Fruit fly (Drosophila melanogaster) whole organism, embryonic: ENCODE measurements around the gene Polr3H.

Experiments used
- CG1024 ChIP-seq: fragments of 200-800 bp; sonication (Bioruptor generic); IDR thresholded peaks from 2 replicates; pipeline ENCODE4 v1.3.6; 2022; ENCODE audit warnings: missing biosample characterization, missing genetic modification characterization
- CG11085 ChIP-seq: fragments of 200-800 bp; sonication (Bioruptor generic); IDR thresholded peaks from 2 replicates; pipeline ENCODE4 v1.3.6; 2022; ENCODE audit warnings: missing biosample characterization, missing genetic modification characterization
- CG12104 ChIP-seq: fragments of 200-800 bp; sonication (Bioruptor generic); optimal IDR thresholded peaks from 3 replicates; lab custom pipeline; 2016; ENCODE audit warnings: missing biosample characterization, missing genetic modification characterization
- CG12659 ChIP-seq: fragments of 200-800 bp; sonication (Bioruptor generic); optimal IDR thresholded peaks from 3 replicates; lab custom pipeline; 2017; ENCODE audit warnings: mild to moderate bottlenecking, missing biosample characterization, missing genetic modification reagents, missing genetic modification characterization
- CG14667 ChIP-seq: fragments of 200-800 bp; sonication (Bioruptor generic); IDR thresholded peaks from 2 replicates; pipeline ENCODE4 v1.3.6; 2022; ENCODE audit warnings: missing biosample characterization, missing genetic modification characterization
- CG1529 ChIP-seq: fragments of 200-800 bp; sonication (Bioruptor generic); optimal IDR thresholded peaks from 3 replicates; lab custom pipeline; 2018; ENCODE audit warnings: missing biosample characterization, missing genetic modification characterization
- CG16815 ChIP-seq: fragments of 200-800 bp; sonication (Bioruptor generic); optimal IDR thresholded peaks from 3 replicates; lab custom pipeline; 2017; ENCODE audit warnings: missing biosample characterization, mild to moderate bottlenecking, missing genetic modification characterization
- CG17359 ChIP-seq: fragments of 200-800 bp; sonication (Bioruptor generic); optimal IDR thresholded peaks from 3 replicates; lab custom pipeline; 2018; ENCODE audit warnings: missing biosample characterization, mild to moderate bottlenecking, missing genetic modification characterization, moderate library complexity
- CG1792 ChIP-seq: fragments of 200-800 bp; sonication (Bioruptor generic); optimal IDR thresholded peaks from 2 replicates; lab custom pipeline; 2016; ENCODE audit warnings: missing biosample characterization, missing genetic modification characterization
- CG31365 ChIP-seq: fragments of 200-800 bp; sonication (Bioruptor generic); optimal IDR thresholded peaks from 2 replicates; lab custom pipeline; 2018; ENCODE audit warnings: missing biosample characterization, mild to moderate bottlenecking, missing genetic modification characterization
- CG31441 ChIP-seq: fragments of 200-800 bp; sonication (Bioruptor generic); IDR thresholded peaks from 2 replicates; pipeline ENCODE4 v1.3.6; 2022; ENCODE audit warnings: missing biosample characterization, missing genetic modification characterization
- CG32532 ChIP-seq: fragments of 200-800 bp; sonication (Bioruptor generic); IDR thresholded peaks from 2 replicates; pipeline ENCODE4 v1.3.6; 2022; ENCODE audit warnings: missing biosample characterization, missing genetic modification characterization
- CG32767 ChIP-seq: fragments of 200-800 bp; sonication (Bioruptor generic); IDR thresholded peaks from 2 replicates; pipeline ENCODE4 v1.3.6; 2022; ENCODE audit warnings: missing biosample characterization, missing genetic modification characterization
- CG6175 ChIP-seq: fragments of 200-800 bp; sonication (Bioruptor generic); IDR thresholded peaks from 3 replicates; pipeline ENCODE4 v1.3.6; 2022; ENCODE audit warnings: missing biosample characterization, missing genetic modification characterization
- CG7357 ChIP-seq: fragments of 200-800 bp; sonication (Bioruptor generic); IDR thresholded peaks from 3 replicates; pipeline ENCODE4 v1.3.6; 2022; ENCODE audit warnings: missing biosample characterization, missing genetic modification characterization
- CG8944 ChIP-seq: fragments of 200-800 bp; sonication (Bioruptor generic); optimal IDR thresholded peaks from 3 replicates; lab custom pipeline; 2016; ENCODE audit warnings: missing biosample characterization, missing genetic modification characterization
- CG9215 ChIP-seq: fragments of 200-800 bp; sonication (Bioruptor generic); IDR thresholded peaks from 2 replicates; pipeline ENCODE4 v1.3.6; 2022; ENCODE audit warnings: missing biosample characterization, missing genetic modification characterization
- CG9437 ChIP-seq: fragments of 200-800 bp; sonication (Bioruptor generic); optimal IDR thresholded peaks from 2 replicates; lab custom pipeline; 2018; ENCODE audit warnings: missing biosample characterization, mild to moderate bottlenecking, missing genetic modification characterization
- CG9609 ChIP-seq: fragments of 200-800 bp; sonication (Bioruptor generic); optimal IDR thresholded peaks from 3 replicates; lab custom pipeline; 2016; ENCODE audit warnings: missing biosample characterization, missing genetic modification characterization
- CG9727 ChIP-seq: fragments of 200-800 bp; sonication (Bioruptor generic); optimal IDR thresholded peaks from 3 replicates; lab custom pipeline; 2017; ENCODE audit warnings: missing biosample characterization, mild to moderate bottlenecking, missing genetic modification characterization
- CG9817 ChIP-seq: fragments of 200-800 bp; sonication (Bioruptor generic); optimal IDR thresholded peaks from 2 replicates; lab custom pipeline; 2018; ENCODE audit warnings: missing biosample characterization, mild to moderate bottlenecking, missing genetic modification characterization, moderate library complexity
- CHES-1-like ChIP-seq: fragments of 200-800 bp; sonication (Bioruptor generic); optimal IDR thresholded peaks from 2 replicates; lab custom pipeline; 2016; ENCODE audit warnings: missing biosample characterization, missing genetic modification characterization
- CTCF ChIP-seq: fragments of 200-800 bp; sonication (Bioruptor generic); optimal IDR thresholded peaks from 2 replicates; lab custom pipeline; 2017; ENCODE audit warnings: missing biosample characterization, mild to moderate bottlenecking, missing genetic modification characterization, moderate library complexity
- Dref ChIP-seq: fragments of 200-800 bp; sonication (Bioruptor generic); IDR thresholded peaks from 2 replicates; pipeline ENCODE4 v1.3.6; 2022; ENCODE audit warnings: missing biosample characterization, missing genetic modification characterization
- Hey ChIP-seq: fragments of 200-800 bp; sonication (Bioruptor generic); optimal IDR thresholded peaks from 3 replicates; lab custom pipeline; 2018; ENCODE audit warnings: missing biosample characterization, mild to moderate bottlenecking, missing genetic modification characterization
- Hmx ChIP-seq: fragments of 200-800 bp; sonication (Bioruptor generic); optimal IDR thresholded peaks from 2 replicates; lab custom pipeline; 2016; ENCODE audit warnings: missing biosample characterization, missing genetic modification characterization
- Hsf ChIP-seq: fragments of 200-800 bp; sonication (Bioruptor generic); optimal IDR thresholded peaks from 3 replicates; lab custom pipeline; 2016; ENCODE audit warnings: missing biosample characterization, missing genetic modification characterization
- Lpt ChIP-seq: fragments of >200 bp; optimal IDR thresholded peaks from 2 replicates; lab custom pipeline; 2018; ENCODE audit warnings: missing biosample characterization, missing genetic modification characterization
- Nf-YA ChIP-seq: fragments of 200-800 bp; sonication (Bioruptor generic); IDR thresholded peaks from 2 replicates; pipeline ENCODE4 v1.3.6; 2022; ENCODE audit warnings: missing biosample characterization, missing genetic modification characterization
- Oaz ChIP-seq: fragments of 200-800 bp; sonication (Bioruptor generic); IDR thresholded peaks from 2 replicates; pipeline ENCODE4 v1.3.6; 2022; ENCODE audit warnings: missing biosample characterization, missing genetic modification characterization
- Ptx1 ChIP-seq: fragments of 200-800 bp; sonication (Bioruptor generic); IDR thresholded peaks from 2 replicates; pipeline ENCODE4 v1.3.6; 2022; ENCODE audit warnings: missing biosample characterization, missing genetic modification characterization
- Sox100B ChIP-seq: fragments of 200-800 bp; sonication (Bioruptor generic); optimal IDR thresholded peaks from 3 replicates; lab custom pipeline; 2018; ENCODE audit warnings: missing biosample characterization, mild to moderate bottlenecking, missing genetic modification characterization
- al ChIP-seq: fragments of 200-800 bp; sonication (Bioruptor generic); IDR thresholded peaks from 2 replicates; pipeline ENCODE4 v1.3.6; 2022; ENCODE audit warnings: missing biosample characterization, missing genetic modification characterization
- ash1 ChIP-seq: fragments of 200-800 bp; sonication (Bioruptor generic); optimal IDR thresholded peaks from 2 replicates; lab custom pipeline; 2018; ENCODE audit warnings: missing biosample characterization, mild to moderate bottlenecking, missing genetic modification characterization
- az2 ChIP-seq: fragments of 200-800 bp; sonication (Bioruptor generic); optimal IDR thresholded peaks from 3 replicates; lab custom pipeline; 2016; ENCODE audit warnings: missing biosample characterization, missing genetic modification characterization
- croc ChIP-seq: fragments of 200-800 bp; sonication (Bioruptor generic); conservative IDR thresholded peaks from 3 replicates; pipeline ENCODE4 v1.3.6; 2022; ENCODE audit warnings: missing biosample characterization, missing genetic modification characterization
- crol ChIP-seq: fragments of 200-800 bp; sonication (Bioruptor generic); IDR thresholded peaks from 2 replicates; pipeline ENCODE4 v1.3.6; 2022; ENCODE audit warnings: missing biosample characterization, missing genetic modification characterization
- dati ChIP-seq: fragments of 200-800 bp; sonication (Bioruptor generic); IDR thresholded peaks from 2 replicates; pipeline ENCODE4 v1.3.6; 2022; ENCODE audit warnings: missing biosample characterization, missing genetic modification characterization
- dmrt11E ChIP-seq: fragments of 200-800 bp; sonication (Bioruptor generic); optimal IDR thresholded peaks from 3 replicates; lab custom pipeline; 2018; ENCODE audit warnings: missing biosample characterization, mild to moderate bottlenecking, missing genetic modification characterization, moderate library complexity
- dpn ChIP-seq, 2 experiments: fragments of 200-800 bp; sonication (Bioruptor generic); optimal IDR thresholded peaks; 3 replicates each; lab custom pipeline; 2016; ENCODE audit warnings: missing biosample characterization in 2 of 2, missing genetic modification characterization in 2 of 2
- dysf ChIP-seq: fragments of 200-800 bp; sonication (Bioruptor generic); IDR thresholded peaks from 3 replicates; pipeline ENCODE4 v1.3.6; 2022; ENCODE audit warnings: missing biosample characterization, missing genetic modification characterization
- gcm ChIP-seq: fragments of 200-800 bp; sonication (Bioruptor generic); optimal IDR thresholded peaks from 2 replicates; lab custom pipeline; 2019; ENCODE audit warnings: missing biosample characterization, mild to moderate bottlenecking, missing genetic modification characterization, moderate library complexity
- grn ChIP-seq: fragments of 200-800 bp; sonication (Bioruptor generic); optimal IDR thresholded peaks from 3 replicates; lab custom pipeline; 2017; ENCODE audit warnings: missing biosample characterization, missing genetic modification characterization
- insv ChIP-seq, 2 experiments: fragments of 200-800 bp; sonication (Bioruptor generic); optimal IDR thresholded peaks; 3 replicates each; lab custom pipeline; 2016 to 2018; ENCODE audit warnings: missing biosample characterization in 2 of 2, missing genetic modification characterization in 2 of 2
- ken ChIP-seq: fragments of 200-800 bp; sonication (Bioruptor generic); IDR thresholded peaks from 3 replicates; pipeline ENCODE4 v1.3.6; 2022; ENCODE audit warnings: missing biosample characterization, missing genetic modification characterization
- scrt ChIP-seq: fragments of 200-800 bp; sonication (Bioruptor generic); optimal IDR thresholded peaks from 2 replicates; lab custom pipeline; 2018; ENCODE audit warnings: missing biosample characterization, mild to moderate bottlenecking, missing genetic modification characterization, moderate library complexity
- sens-2 ChIP-seq: fragments of 200-800 bp; sonication (Bioruptor generic); IDR thresholded peaks from 2 replicates; pipeline ENCODE4 v1.3.6; 2022; ENCODE audit warnings: missing biosample characterization, missing genetic modification characterization
- sim ChIP-seq: fragments of 200-800 bp; sonication (Bioruptor generic); IDR thresholded peaks from 2 replicates; pipeline ENCODE4 v1.3.6; 2022; ENCODE audit warnings: missing biosample characterization, missing genetic modification characterization
- sug ChIP-seq: fragments of 200-800 bp; optimal IDR thresholded peaks from 2 replicates; lab custom pipeline; 2019; ENCODE audit warnings: missing biosample characterization, mild to moderate bottlenecking, missing genetic modification characterization, moderate library complexity
- toy ChIP-seq: fragments of 200-800 bp; sonication (Bioruptor generic); IDR thresholded peaks from 2 replicates; pipeline ENCODE4 v1.3.6; 2022; ENCODE audit warnings: missing biosample characterization, missing genetic modification characterization
- tx ChIP-seq: fragments of 200-800 bp; sonication (Bioruptor generic); optimal IDR thresholded peaks from 2 replicates; lab custom pipeline; 2016; ENCODE audit warnings: missing biosample characterization, missing genetic modification characterization
- vvl ChIP-seq: fragments of 200-800 bp; sonication (Bioruptor generic); IDR thresholded peaks from 2 replicates; pipeline ENCODE4 v1.3.6; 2022; ENCODE audit warnings: missing biosample characterization, missing genetic modification characterization

The Polr3H gene

dm6 chr3L:11683819-11684521 lies 35.4 kb downstream of the Polr3H start, which contains the start of gene Sugb (continued):
- TF ChIP-seq sim (GFP tag; lab: Robert Waterston, UW) (no peak), CHES-1-like (GFP tag; lab: Kevin White, UChicago) (peak; percentile 69), CG12104 (no peak), CG9817 (tag; lab: Kevin White, UChicago) (peak; percentile 63), CG6175 (GFP tag; lab: Robert Waterston, UW) (0 out of 3 replicates have a peak, but pooled peaks have one; percentile 39), CG32532 (peak; percentile 69), CG11085 (GFP tag; lab: Robert Waterston, UW) (peak; percentile 14; the same call in 1 of the 2 replicates), CG1024 (no peak), ash1 (GFP tag; lab: Kevin White, UChicago) (no peak), CTCF (no peak), dpn (GFP tag; optimal IDR thresholded peaks at IDR 0.05; lab: Kevin White, UChicago) (peak; percentile 58 to 73), CG8944 (GFP tag; lab: Kevin White, UChicago) (peak; percentile 36), grn (GFP tag; lab: Kevin White, UChicago) (no peak), dmrt11E (tag; lab: Kevin White, UChicago) (peak; percentile 23), ken (GFP tag; lab: Robert Waterston, UW) (0 out of 3 replicates have a peak, but pooled peaks have one; percentile 20), dysf (GFP tag; lab: Robert Waterston, UW) (peak; percentile 66; the same call in 1 of the 3 replicates), CG12659 (peak; percentile 65), CG1529 (GFP tag; lab: Kevin White, UChicago) (no peak), CG14667 (no peak), tx (no peak), CG7357 (GFP tag; lab: Robert Waterston, UW) (no peak; the same call in 2 of the 3 replicates), Hmx (GFP tag; lab: Kevin White, UChicago) (peak; percentile 27), sens-2 (GFP tag; lab: Robert Waterston, UW) (peak; percentile 15; the same call in 1 of the 2 replicates), CG16815 (GFP tag; lab: Kevin White, UChicago) (no peak), CG31441 (GFP tag; lab: Robert Waterston, UW) (peak; percentile 28; the same call in 1 of the 2 replicates), Lpt (GFP tag; lab: Kevin White, UChicago) (no peak), croc (GFP tag; lab: Robert Waterston, UW) (no peak), CG17359 (tag; lab: Kevin White, UChicago) (peak; percentile 56), CG31365 (tag; lab: Kevin White, UChicago) (no peak), CG9437 (peak; percentile 35), CG1792 (GFP tag; lab: Kevin White, UChicago) (peak; percentile 25), Ptx1 (GFP tag; lab: Robert Waterston, UW) (peak; percentile 56; the same call in 1 of the 2 replicates), scrt (GFP tag; lab: Kevin White, UChicago) (peak; percentile 39), Oaz (GFP tag; lab: Robert Waterston, UW) (no peak), Hsf (GFP tag; lab: Kevin White, UChicago) (peak; percentile 70), Dref (GFP tag; lab: Robert Waterston, UW) (peak; percentile 42), Sox100B (GFP tag; lab: Kevin White, UChicago) (peak; percentile 54), CG9609 (peak; percentile 40), vvl (peak; percentile 81), Nf-YA (no peak), az2 (GFP tag; lab: Kevin White, UChicago) (peak; percentile 62), al (peak; percentile 58), Hey (peak; percentile 48), CG32767 (no peak), toy (GFP tag; lab: Robert Waterston, UW) (no peak), sug (tag; lab: Kevin White, UChicago) (peak; percentile 86), insv (GFP tag; optimal IDR thresholded peaks at IDR 0.05; lab: Kevin White, UChicago) (peak in 1 of 2 experiments; percentile 74), gcm (GFP tag; lab: Kevin White, UChicago) (peak; percentile 59), CG9727 (GFP tag; lab: Kevin White, UChicago) (peak; percentile 55), CG9215 (GFP tag; lab: Robert Waterston, UW) (no peak), dati (GFP tag; lab: Robert Waterston, UW) (no peak), crol (GFP tag; lab: Robert Waterston, UW) (no peak)
